Fruit fly (Drosophila melanogaster) whole organism, pupa: ENCODE results near the gene CG34135.

Experiments used
- CG10348 ChIP-seq: fragments of 200-800 bp; sonication (Bioruptor generic); IDR thresholded peaks from 2 replicates; pipeline ENCODE4 v1.3.6; 2022; ENCODE audit warnings: missing biosample characterization, missing genetic modification characterization
- CG12605 ChIP-seq: fragments of 200-800 bp; sonication (Bioruptor generic); IDR thresholded peaks from 2 replicates; pipeline ENCODE4 v1.3.6; 2022; ENCODE audit warnings: missing biosample characterization, missing genetic modification characterization
- CG15710 ChIP-seq: fragments of 200-800 bp; sonication (Bioruptor generic); optimal IDR thresholded peaks from 2 replicates; lab custom pipeline; 2018; ENCODE audit warnings: missing biosample characterization, mild to moderate bottlenecking, missing genetic modification characterization, moderate library complexity
- CG17806 ChIP-seq: fragments of 200-800 bp; sonication (Bioruptor generic); optimal IDR thresholded peaks from 2 replicates; lab custom pipeline; 2018; ENCODE audit warnings: missing biosample characterization, mild to moderate bottlenecking, missing genetic modification characterization, moderate library complexity
- CG32121 ChIP-seq: fragments of 200-800 bp; sonication (Bioruptor generic); IDR thresholded peaks from 2 replicates; pipeline ENCODE4 v1.3.6; 2022; ENCODE audit warnings: missing biosample characterization, missing genetic modification characterization
- CG8159 ChIP-seq: fragments of 200-800 bp; sonication (Bioruptor generic); optimal IDR thresholded peaks from 3 replicates; lab custom pipeline; 2018; ENCODE audit warnings: missing biosample characterization, mild to moderate bottlenecking, missing genetic modification characterization, moderate library complexity
- CG8301 ChIP-seq: fragments of 200-800 bp; sonication (Bioruptor generic); optimal IDR thresholded peaks from 2 replicates; lab custom pipeline; 2018; ENCODE audit warnings: missing biosample characterization, mild to moderate bottlenecking, missing genetic modification characterization
- D1 ChIP-seq: fragments of 200-800 bp; sonication (Bioruptor generic); optimal IDR thresholded peaks from 2 replicates; lab custom pipeline; 2018; ENCODE audit warnings: missing biosample characterization, mild to moderate bottlenecking, missing genetic modification characterization, moderate library complexity
- Ets98B ChIP-seq: fragments of 200-800 bp; sonication (Bioruptor generic); IDR thresholded peaks from 2 replicates; pipeline ENCODE4 v1.3.6; 2022; ENCODE audit warnings: missing biosample characterization, missing genetic modification characterization
- Pif1A ChIP-seq: fragments of 200-800 bp; sonication (Bioruptor generic); optimal IDR thresholded peaks from 3 replicates; lab custom pipeline; 2016; ENCODE audit warnings: missing biosample characterization, missing genetic modification characterization
- Snoo ChIP-seq: fragments of 200-800 bp; sonication (Bioruptor generic); optimal IDR thresholded peaks from 3 replicates; lab custom pipeline; 2017; ENCODE audit warnings: missing biosample characterization, mild to moderate bottlenecking, missing genetic modification characterization, inconsistent platforms
- fd96Ca ChIP-seq: fragments of 200-800 bp; sonication (Bioruptor generic); IDR thresholded peaks from 3 replicates; pipeline ENCODE4 v1.3.6; 2022; ENCODE audit warnings: missing biosample characterization, missing genetic modification characterization
- gl ChIP-seq: fragments of 200-800 bp; sonication (Bioruptor generic); optimal IDR thresholded peaks from 2 replicates; lab custom pipeline; 2018; ENCODE audit warnings: missing biosample characterization, mild to moderate bottlenecking, missing genetic modification characterization

dm6 chr3R:8780689-8781088 is 12.7 kb upstream of the CG34135 start, which contains the start of gene CG33189:
- TF ChIP-seq CG15710: no peak
- TF ChIP-seq CG12605 (GFP tag; lab: Robert Waterston, UW): no peak
- no peak for TF ChIP-seq D1 (tag; lab: Kevin White, UChicago)
- TF ChIP-seq Snoo (tag; lab: Kevin White, UChicago): no peak
- no peak for TF ChIP-seq CG8301 (tag; lab: Kevin White, UChicago)
- TF ChIP-seq fd96Ca (GFP tag; lab: Robert Waterston, UW): no peak
- TF ChIP-seq gl: no peak
- TF ChIP-seq CG10348: no peak
- no peak for TF ChIP-seq CG8159
- TF ChIP-seq Pif1A (GFP tag; lab: Kevin White, UChicago): no peak
- no peak for TF ChIP-seq CG32121 (GFP tag; lab: Robert Waterston, UW)
- no peak for TF ChIP-seq Ets98B
- TF ChIP-seq CG17806: no peak
